Fruit fly (Drosophila melanogaster): ENCODE results near the gene Pi4KIIIalpha.
A peak's percentile ranks its signal among the peaks of the same experiment; 100 is the strongest.

Pi4KIIIalpha gene

DNA sequence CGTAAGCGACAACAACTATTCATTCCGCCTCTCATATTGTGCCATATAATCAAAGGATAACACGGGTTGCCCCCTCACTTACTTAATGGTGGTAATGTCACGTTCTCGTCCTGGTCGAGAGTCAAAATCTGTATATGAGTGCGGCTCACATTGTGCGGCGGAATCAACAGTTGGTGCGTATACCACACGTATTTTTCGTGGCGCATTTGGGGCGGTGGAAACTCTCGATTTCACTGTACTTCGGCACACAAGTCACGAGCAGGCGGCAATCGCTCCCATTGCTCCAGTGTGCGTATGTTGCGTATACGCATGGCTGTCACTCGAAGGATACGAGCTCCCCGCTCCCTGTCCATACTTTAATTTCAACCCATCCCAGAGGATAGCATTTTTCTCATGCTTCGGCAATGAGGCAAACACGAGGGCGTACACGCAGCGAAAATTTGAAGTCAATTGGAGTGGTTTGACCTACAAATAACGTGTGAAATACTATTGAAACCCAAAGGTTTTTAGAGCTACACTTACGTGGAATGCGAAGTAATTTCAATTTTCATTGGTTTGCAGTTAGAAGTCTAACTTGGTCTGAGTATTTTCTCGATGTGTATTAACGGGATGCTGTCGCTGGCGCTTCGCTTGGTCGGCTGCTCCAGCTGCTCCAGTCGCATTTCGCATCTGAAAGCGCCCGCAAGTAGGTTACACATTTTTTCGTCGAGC, 42.7 kb upstream of the Pi4KIIIalpha start:
- TF ChIP-seq CG1233 (GFP tag; optimal IDR thresholded peaks at IDR 0.05) (peak; percentile 67), CG4854 (GFP tag; optimal IDR thresholded peaks at IDR 0.05) (peak; percentile 55), Max (GFP tag; optimal IDR thresholded peaks at IDR 0.05) (peak; percentile 60), bsh (GFP tag; optimal IDR thresholded peaks at IDR 0.05) (peak in 1 of 2 experiments; percentile 48), CG12236 (GFP tag; optimal IDR thresholded peaks at IDR 0.05) (no peak), esg (GFP tag; conservative IDR thresholded peaks at IDR 0.05) (peak; percentile 79), CG5245 (GFP tag; optimal IDR thresholded peaks at IDR 0.05) (peak; percentile 48), CG14710 (tag; optimal IDR thresholded peaks at IDR 0.05) (peak; percentile 0), CG7556 (GFP tag; optimal IDR thresholded peaks at IDR 0.05) (peak; percentile 84), CG42726 (GFP tag; IDR thresholded peaks at IDR 0.05; ENCODE audit: partially characterized antibody) (no peak), Hr51 (GFP tag; optimal IDR thresholded peaks at IDR 0.05) (peak; percentile 40 to 74), klu (GFP tag; IDR thresholded peaks at IDR 0.05) (peak; percentile 68), CG15696 (tag; optimal IDR thresholded peaks at IDR 0.05) (no peak), Dad (GFP tag; optimal IDR thresholded peaks at IDR 0.05) (peak; percentile 79), CG14441 (GFP tag; IDR thresholded peaks at IDR 0.05) (peak; percentile 84), CG3065 (GFP tag; optimal IDR thresholded peaks at IDR 0.05) (no peak), CG31441 (GFP tag; IDR thresholded peaks at IDR 0.05) (peak; percentile 67), CG9797 (GFP tag; optimal IDR thresholded peaks at IDR 0.05) (no peak), CG4328 (GFP tag; optimal IDR thresholded peaks at IDR 0.05) (peak; percentile 27), fd3F (GFP tag; optimal IDR thresholded peaks at IDR 0.05) (peak; percentile 58), CG15011 (GFP tag; optimal IDR thresholded peaks at IDR 0.05) (peak; percentile 59), CG13894 (tag; optimal IDR thresholded peaks at IDR 0.05) (peak; percentile 60), CG9876 (GFP tag; optimal IDR thresholded peaks at IDR 0.05) (peak; percentile 31), maf-S (GFP tag; optimal IDR thresholded peaks at IDR 0.05) (peak; percentile 63), kay (GFP tag; optimal IDR thresholded peaks at IDR 0.05) (peak; percentile 33), CG11456 (GFP tag; IDR thresholded peaks at IDR 0.05) (peak; percentile 79), p53 (GFP tag; optimal IDR thresholded peaks at IDR 0.05) (peak; percentile 45), CG18764 (GFP tag; optimal IDR thresholded peaks at IDR 0.05) (peak; percentile 69), Trl (optimal IDR thresholded peaks at IDR 0.05) (no peak), Trl (GFP tag; optimal IDR thresholded peaks at IDR 0.05) (peak; percentile 73), CG2129 (GFP tag; IDR thresholded peaks at IDR 0.05; ENCODE audit: partially characterized antibody) (no peak), dm (GFP tag; optimal IDR thresholded peaks at IDR 0.05) (peak; percentile 44), CG11093 (GFP tag; IDR thresholded peaks at IDR 0.05) (peak; percentile 71; the same call in 2 of the 3 replicates), B-H2 (GFP tag; optimal IDR thresholded peaks at IDR 0.05) (peak; percentile 13), H15 (GFP tag; IDR thresholded peaks at IDR 0.05) (peak; percentile 51; the same call in 1 of the 3 replicates), nmo (GFP tag; optimal IDR thresholded peaks at IDR 0.05) (peak; percentile 48), Oli (tag; optimal IDR thresholded peaks at IDR 0.05) (peak; percentile 72), Deaf1 (tag; optimal IDR thresholded peaks at IDR 0.05) (peak; percentile 96), H2.0 (GFP tag; IDR thresholded peaks at IDR 0.05) (peak; percentile 64), Spps (tag; optimal IDR thresholded peaks at IDR 0.05) (no peak), zen2 (GFP tag; IDR thresholded peaks at IDR 0.05; ENCODE audit: partially characterized antibody) (no peak), NC2α (GFP tag; optimal IDR thresholded peaks at IDR 0.05) (peak; percentile 27), Dp (GFP tag; optimal IDR thresholded peaks at IDR 0.05) (no peak), Nf-YA (GFP tag; IDR thresholded peaks at IDR 0.05) (peak; percentile 53), CG6689 (GFP tag; IDR thresholded peaks at IDR 0.05) (peak; percentile 71), gce (GFP tag; IDR thresholded peaks at IDR 0.05) (0 out of 3 replicates have a peak, but pooled peaks have one; percentile 34), cas (GFP tag; IDR thresholded peaks at IDR 0.05) (peak; percentile 62; the same call in 1 of the 2 replicates), Bteb2 (GFP tag; optimal IDR thresholded peaks at IDR 0.05) (peak; percentile 78), CG17829 (tag; optimal IDR thresholded peaks at IDR 0.05) (peak; percentile 1)
